Worm (Caenorhabditis elegans) whole organism, late embryonic: ENCODE data around the gene mboa-7.

Experiments
- C08G9.2 ChIP-seq: sonication (generic microtip); optimal IDR thresholded peaks from 2 replicates; lab custom pipeline; 2016; ENCODE audit warnings: mild to moderate bottlenecking, missing genetic modification characterization, moderate library complexity, missing compliant biosample characterization
- K02D7.2 ChIP-seq: sonication (generic microtip); optimal IDR thresholded peaks from 2 replicates; lab custom pipeline; 2017; ENCODE audit warnings: mild to moderate bottlenecking, missing genetic modification characterization, missing compliant biosample characterization
- Y22D7AL.16 ChIP-seq: sonication (generic microtip); optimal IDR thresholded peaks from 2 replicates; lab custom pipeline; 2016; ENCODE audit warnings: missing genetic modification characterization, missing compliant biosample characterization
- ama-1 ChIP-seq: fragments of 150-350 bp; optimal IDR thresholded peaks from 2 replicates; lab custom pipeline; 2014
- ceh-18 ChIP-seq: sonication (generic microtip); optimal IDR thresholded peaks from 2 replicates; lab custom pipeline; 2016; ENCODE audit warnings: missing genetic modification characterization, missing compliant biosample characterization
- ceh-19 ChIP-seq: fragments of 200-800 bp; sonication (Bioruptor generic); optimal IDR thresholded peaks from 2 replicates; lab custom pipeline; 2018; ENCODE audit warnings: mild to moderate bottlenecking, missing genetic modification characterization, missing compliant biosample characterization
- ceh-2 ChIP-seq: sonication (generic microtip); optimal IDR thresholded peaks from 2 replicates; lab custom pipeline; 2016; ENCODE audit warnings: missing genotype, missing genetic modification characterization, missing compliant biosample characterization
- ceh-22 ChIP-seq: sonication (generic microtip); optimal IDR thresholded peaks from 2 replicates; lab custom pipeline; 2017; ENCODE audit warnings: missing biosample characterization, missing genetic modification characterization
- ceh-34 ChIP-seq: sonication (generic microtip); optimal IDR thresholded peaks from 2 replicates; lab custom pipeline; 2016; ENCODE audit warnings: mild to moderate bottlenecking, missing genetic modification characterization, missing compliant biosample characterization
- ceh-45 ChIP-seq: fragments of 200-800 bp; sonication (Bioruptor generic); IDR thresholded peaks from 2 replicates; pipeline ENCODE4 v1.3.6; 2022; ENCODE audit warnings: missing genetic modification reagents, missing genetic modification characterization, missing compliant biosample characterization
- ceh-48 ChIP-seq: sonication (generic microtip); optimal IDR thresholded peaks from 2 replicates; lab custom pipeline; 2016; ENCODE audit warnings: missing genetic modification characterization, inconsistent platforms, missing compliant biosample characterization
- ceh-6 ChIP-seq: fragments of 200-800 bp; sonication (Bioruptor generic); optimal IDR thresholded peaks from 2 replicates; lab custom pipeline; 2018; ENCODE audit warnings: mild to moderate bottlenecking, missing genetic modification characterization, missing compliant biosample characterization
- dve-1 ChIP-seq: sonication (generic microtip); optimal IDR thresholded peaks from 2 replicates; lab custom pipeline; 2017; ENCODE audit warnings: antibody characterized with exemption, mild to moderate bottlenecking, missing genetic modification characterization, missing compliant biosample characterization
- elt-2 ChIP-seq: sonication (generic microtip); optimal IDR thresholded peaks from 2 replicates; lab custom pipeline; 2016; ENCODE audit warnings: missing genetic modification reagents, missing genetic modification characterization, missing compliant biosample characterization
- elt-4 ChIP-seq: sonication (generic microtip); optimal IDR thresholded peaks from 2 replicates; lab custom pipeline; 2016; ENCODE audit warnings: missing genetic modification characterization, missing compliant biosample characterization
- fax-1 ChIP-seq: sonication (generic microtip); optimal IDR thresholded peaks from 2 replicates; lab custom pipeline; 2016; ENCODE audit warnings: missing genotype, missing genetic modification characterization, missing compliant biosample characterization
- fkh-6 ChIP-seq: sonication (generic microtip); optimal IDR thresholded peaks from 2 replicates; lab custom pipeline; 2016; ENCODE audit warnings: missing genetic modification characterization, missing compliant biosample characterization
- gmeb-2 ChIP-seq: sonication (generic microtip); optimal IDR thresholded peaks from 2 replicates; lab custom pipeline; 2016; ENCODE audit warnings: missing genetic modification characterization, inconsistent platforms, missing compliant biosample characterization
- lim-6 ChIP-seq: sonication (generic microtip); optimal IDR thresholded peaks from 2 replicates; lab custom pipeline; 2016; ENCODE audit warnings: missing genetic modification characterization, missing compliant biosample characterization
- lin-11 ChIP-seq: fragments of 200-800 bp; sonication (Bioruptor generic); optimal IDR thresholded peaks from 2 replicates; lab custom pipeline; 2018; ENCODE audit warnings: mild to moderate bottlenecking, missing genetic modification characterization, missing compliant biosample characterization
- madf-2 ChIP-seq: sonication (generic microtip); optimal IDR thresholded peaks from 2 replicates; lab custom pipeline; 2017; ENCODE audit warnings: missing genetic modification characterization, missing compliant biosample characterization
- mec-3 ChIP-seq: sonication (generic microtip); optimal IDR thresholded peaks from 2 replicates; lab custom pipeline; 2016; ENCODE audit warnings: borderline replicate concordance, missing genetic modification characterization, missing compliant biosample characterization
- nhr-11 ChIP-seq: fragments of 150-350 bp; optimal IDR thresholded peaks from 2 replicates; lab custom pipeline; 2014; ENCODE audit warnings: missing biosample characterization, missing genetic modification characterization
- nhr-232 ChIP-seq: sonication (generic microtip); optimal IDR thresholded peaks from 2 replicates; lab custom pipeline; 2016; ENCODE audit warnings: missing genetic modification characterization, missing compliant biosample characterization
- npax-4 ChIP-seq: sonication (generic microtip); optimal IDR thresholded peaks from 2 replicates; lab custom pipeline; 2016; ENCODE audit warnings: missing genetic modification characterization, missing compliant biosample characterization
- odd-2 ChIP-seq: sonication (generic microtip); optimal IDR thresholded peaks from 2 replicates; lab custom pipeline; 2017; ENCODE audit warnings: antibody characterized with exemption, mild to moderate bottlenecking, missing genetic modification characterization, missing compliant biosample characterization
- pha-2 ChIP-seq: sonication (generic microtip); optimal IDR thresholded peaks from 2 replicates; lab custom pipeline; 2017; ENCODE audit warnings: mild to moderate bottlenecking, missing genetic modification characterization, missing compliant biosample characterization
- pha-4 ChIP-seq: fragments of 150-350 bp; optimal IDR thresholded peaks from 2 replicates; lab custom pipeline; 2018; ENCODE audit warnings: missing biosample characterization, missing genetic modification reagents, missing genetic modification characterization
- pqm-1 ChIP-seq: sonication (generic microtip); optimal IDR thresholded peaks from 2 replicates; lab custom pipeline; 2016; ENCODE audit warnings: missing genetic modification characterization, missing compliant biosample characterization
- ref-2 ChIP-seq: sonication (generic microtip); optimal IDR thresholded peaks from 2 replicates; lab custom pipeline; 2016; ENCODE audit warnings: missing genetic modification characterization, missing compliant biosample characterization
- rnt-1 ChIP-seq: sonication (generic microtip); optimal IDR thresholded peaks from 2 replicates; lab custom pipeline; 2016; ENCODE audit warnings: missing genetic modification characterization, missing compliant biosample characterization
- sox-2 ChIP-seq: fragments of 200-800 bp; sonication (Bioruptor generic); IDR thresholded peaks from 2 replicates; pipeline ENCODE4 v1.3.6; 2022; ENCODE audit warnings: missing genetic modification reagents, missing genetic modification characterization, missing compliant biosample characterization
- tbx-2 ChIP-seq: sonication (generic microtip); optimal IDR thresholded peaks from 2 replicates; lab custom pipeline; 2016; ENCODE audit warnings: missing genetic modification characterization, missing compliant biosample characterization
- tbx-7 ChIP-seq: sonication (generic microtip); optimal IDR thresholded peaks from 2 replicates; lab custom pipeline; 2016; ENCODE audit warnings: missing genotype, missing genetic modification characterization, missing compliant biosample characterization
- unc-86 ChIP-seq: sonication (generic microtip); optimal IDR thresholded peaks from 2 replicates; lab custom pipeline; 2016; ENCODE audit warnings: missing genetic modification characterization, missing compliant biosample characterization
- zip-5 ChIP-seq: sonication (generic microtip); optimal IDR thresholded peaks from 2 replicates; lab custom pipeline; 2016; ENCODE audit warnings: missing genetic modification characterization, missing compliant biosample characterization
- ztf-16 ChIP-seq: sonication (generic microtip); optimal IDR thresholded peaks from 2 replicates; lab custom pipeline; 2017; ENCODE audit warnings: missing genetic modification characterization, missing compliant biosample characterization

The mboa-7 gene

ce11 chrX:10545716-10546115, 21.4 kb upstream of the mboa-7 start, which contains the start of gene F59F5.5:
Gene F59F5.5, plus strand, starts transcription at chrX:10546016.
- TF ChIP-seq ceh-48 (tag; lab: Kevin White, UChicago) (no peak), ceh-6 (no peak), ceh-22 (tag; lab: Kevin White, UChicago) (no peak), ceh-34 (tag; lab: Kevin White, UChicago) (no peak), lim-6 (tag; lab: Kevin White, UChicago) (no peak), fax-1 (tag; lab: Kevin White, UChicago) (no peak), ceh-2 (no peak), pha-4 (no peak), unc-86 (tag; lab: Kevin White, UChicago) (no peak), elt-2 (tag; lab: Kevin White, UChicago) (no peak), mec-3 (tag; lab: Kevin White, UChicago) (no peak)

- TF ChIP-seq tbx-2 (tag; lab: Kevin White, UChicago) (no peak), ceh-34 (tag; lab: Kevin White, UChicago) (no peak), dve-1 (tag; lab: Kevin White, UChicago) (no peak), fkh-6 (no peak), pqm-1 (tag; lab: Kevin White, UChicago) (no peak), nhr-232 (tag; lab: Kevin White, UChicago) (no peak), zip-5 (no peak), npax-4 (tag; lab: Kevin White, UChicago) (no peak), pha-4 (no peak), ama-1 (lab: Kevin White, UChicago) (no peak), Y22D7AL.16 (tag; lab: Kevin White, UChicago) (no peak), ref-2 (no peak)
- TF ChIP-seq, all 69 proteins: peak for 0
These were observed 18.1 kb upstream of the mboa-7 start, which contains the start of the genes F59F5.3 and F59F5.4 for ce11 chrX:10542313-10543048. Gene F59F5.3, minus strand, starts transcription at chrX:10542413. Gene F59F5.4, plus strand, starts transcription at chrX:10542998.

- TF ChIP-seq nhr-11 (no peak), unc-86 (tag; lab: Kevin White, UChicago) (no peak), ceh-18 (tag; lab: Kevin White, UChicago) (no peak), pha-2 (tag; lab: Kevin White, UChicago) (no peak), lin-11 (tag; lab: Kevin White, UChicago) (no peak), ceh-45 (GFP tag; lab: Robert Waterston, UW) (no peak), ztf-16 (no peak), sox-2 (GFP tag; lab: Robert Waterston, UW) (no peak), nhr-232 (tag; lab: Kevin White, UChicago) (no peak), ceh-19 (GFP tag; lab: Kevin White, UChicago) (no peak), K02D7.2 (no peak), gmeb-2 (tag; lab: Kevin White, UChicago) (no peak), lim-6 (tag; lab: Kevin White, UChicago) (no peak), odd-2 (tag; lab: Kevin White, UChicago) (no peak), elt-4 (tag; lab: Kevin White, UChicago) (no peak), ceh-22 (tag; lab: Kevin White, UChicago) (no peak), tbx-7 (tag; lab: Kevin White, UChicago) (no peak), C08G9.2 (tag; lab: Kevin White, UChicago) (no peak), rnt-1 (no peak), madf-2 (tag; lab: Kevin White, UChicago) (no peak)
These were observed 17.4 kb upstream of the mboa-7 start for ce11 chrX:10541789-10542188.
